Worm (Caenorhabditis elegans): ENCODE data around the gene Y54G2A.52.

DNA sequence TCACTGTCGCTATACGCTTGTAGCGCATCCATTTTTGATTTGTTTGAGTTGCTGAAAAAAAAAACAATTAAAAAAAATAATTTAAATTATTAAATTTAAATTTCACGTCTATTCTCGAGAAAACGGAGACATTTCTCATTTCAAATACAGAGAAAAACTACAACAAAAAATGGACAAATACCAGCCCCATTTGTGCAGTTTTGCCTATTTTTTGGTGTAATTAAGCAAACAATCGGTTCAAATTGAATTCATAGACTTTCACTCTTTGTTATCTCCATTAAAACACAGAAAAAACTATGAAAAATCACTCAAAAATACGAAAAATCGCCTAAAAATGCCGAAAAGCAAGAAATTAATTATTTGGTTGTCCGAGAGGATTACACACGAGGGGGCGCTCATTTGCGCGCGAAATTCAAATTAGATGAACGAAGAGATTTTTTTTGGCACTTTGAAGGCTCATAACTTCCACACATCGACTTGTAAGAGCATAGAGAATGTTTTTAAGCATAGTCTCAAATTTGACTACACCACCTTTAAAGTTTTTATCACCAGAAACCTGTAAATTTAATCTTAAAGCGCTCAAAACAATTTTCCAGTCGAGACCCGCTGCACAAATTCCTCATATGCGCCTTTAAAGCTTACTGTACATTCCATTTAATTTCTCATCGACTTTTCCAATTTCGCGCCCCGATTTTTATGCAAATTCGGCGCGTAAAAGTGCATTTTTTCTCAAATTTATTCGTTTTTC lies 15.5 kb downstream of the Y54G2A.52 start, which contains the start of gene Y54G2A.12:
- no peak for TF ChIP-seq jun-1 (tag; optimal IDR thresholded peaks at IDR 0.05)
- TF ChIP-seq mdl-1 (tag; optimal IDR thresholded peaks at IDR 0.05): no peak
- TF ChIP-seq fkh-10 (GFP tag; optimal IDR thresholded peaks at IDR 0.05): no peak
- TF ChIP-seq egl-27 (tag; optimal IDR thresholded peaks at IDR 0.05): no peak
